Worm (Caenorhabditis elegans) whole organism, L2 larva: Measurements from ENCODE around the gene asg-2.
"Not testable (repeated sequence)": the region's sequence is repeated elsewhere in the genome, so short reads cannot be mapped to it uniquely, and the experiment has no call there.

Experiments used
- R02D3.7 ChIP-seq: fragments of 150-350 bp; optimal IDR thresholded peaks from 2 replicates; lab custom pipeline; 2014; ENCODE audit warnings: missing biosample characterization, missing genetic modification characterization
- aly-2 ChIP-seq: fragments of 150-350 bp; optimal IDR thresholded peaks from 2 replicates; lab custom pipeline; 2014; ENCODE audit warnings: missing biosample characterization, missing genetic modification characterization
- dmd-4 ChIP-seq: sonication (generic microtip); optimal IDR thresholded peaks from 2 replicates; lab custom pipeline; 2017; ENCODE audit warnings: missing biosample characterization, missing genetic modification characterization
- egl-27 ChIP-seq: sonication (generic microtip); optimal IDR thresholded peaks from 3 replicates; lab custom pipeline; 2017; ENCODE audit warnings: missing biosample characterization, missing genetic modification reagents, missing genetic modification characterization
- elt-3 ChIP-seq: sonication (generic microtip); optimal IDR thresholded peaks from 2 replicates; lab custom pipeline; 2017; ENCODE audit warnings: missing biosample characterization, missing genetic modification characterization
- lin-13 ChIP-seq: fragments of 150-350 bp; optimal IDR thresholded peaks from 2 replicates; lab custom pipeline; 2014; ENCODE audit warnings: missing biosample characterization, missing genetic modification reagents, missing genetic modification characterization
- lsy-2 ChIP-seq, 2 experiments: fragments of 150-350 bp in 1 of 2; sonication (generic microtip) in 1 of 2; optimal IDR thresholded peaks; 2 replicates each; lab custom pipeline; 2014 to 2017; ENCODE audit warnings: missing biosample characterization in 2 of 2, missing genetic modification characterization in 2 of 2
- nhr-11 ChIP-seq: fragments of 150-350 bp; optimal IDR thresholded peaks from 2 replicates; lab custom pipeline; 2014; ENCODE audit warnings: missing biosample characterization, missing genetic modification characterization
- nhr-23 ChIP-seq: fragments of 150-350 bp; optimal IDR thresholded peaks from 2 replicates; lab custom pipeline; 2014; ENCODE audit warnings: missing biosample characterization, missing genetic modification reagents, missing genetic modification characterization
- nhr-237 ChIP-seq: fragments of 150-350 bp; optimal IDR thresholded peaks from 2 replicates; lab custom pipeline; 2014; ENCODE audit warnings: missing biosample characterization, missing genetic modification characterization
- sem-4 ChIP-seq: fragments of 150-350 bp; optimal IDR thresholded peaks from 2 replicates; lab custom pipeline; 2014; ENCODE audit warnings: missing biosample characterization, missing genetic modification reagents, missing genetic modification characterization
- snpc-4 ChIP-seq: fragments of 150-350 bp; optimal IDR thresholded peaks from 2 replicates; lab custom pipeline; 2014; ENCODE audit warnings: missing biosample characterization, missing genetic modification characterization
- unc-62 ChIP-seq: fragments of 150-350 bp; optimal IDR thresholded peaks from 2 replicates; lab custom pipeline; 2014; ENCODE audit warnings: missing biosample characterization, missing genetic modification reagents, missing genetic modification characterization

ce11 chrX:6868669-6869068 lies 27.6 kb downstream of the asg-2 start, which contains the start of gene C53B7.6:
- TF ChIP-seq lsy-2 (tag; optimal IDR thresholded peaks at IDR 0.05; lab: Kevin White, UChicago); nhr-237 (tag; lab: Kevin White, UChicago); unc-62 (GFP tag; lab: Kevin White, UChicago); egl-27; lin-13; snpc-4 (tag; lab: Kevin White, UChicago); dmd-4 (tag; lab: Kevin White, UChicago); sem-4 (tag; lab: Kevin White, UChicago); aly-2 (tag; lab: Kevin White, UChicago); elt-3 (tag; lab: Kevin White, UChicago); nhr-11 (tag; lab: Kevin White, UChicago); nhr-23 (tag; lab: Kevin White, UChicago); R02D3.7 (tag; lab: Kevin White, UChicago): not testable (repeated sequence)
